Worm (Caenorhabditis elegans) whole organism, L4 larva: ENCODE measurements around the gene F43C1.7.

ENCODE experiments used
- F49E8.2 ChIP-seq: sonication (generic microtip); optimal IDR thresholded peaks from 2 replicates; lab custom pipeline; 2016; ENCODE audit warnings: missing compliant biosample characterization, mild to moderate bottlenecking, missing genetic modification characterization, borderline replicate concordance
- ceh-82 ChIP-seq: sonication (generic microtip); optimal IDR thresholded peaks from 2 replicates; lab custom pipeline; 2017; ENCODE audit warnings: missing biosample characterization, missing genetic modification characterization
- ces-1 ChIP-seq: fragments of 150-350 bp; sonication (generic microtip); optimal IDR thresholded peaks from 4 replicates; lab custom pipeline; 2014; ENCODE audit warnings: missing biosample characterization, missing genetic modification reagents, missing genetic modification characterization
- egl-27 ChIP-seq: sonication (generic microtip); optimal IDR thresholded peaks from 3 replicates; lab custom pipeline; 2017; ENCODE audit warnings: missing biosample characterization, missing genetic modification reagents, missing genetic modification characterization
- fkh-10 ChIP-seq: fragments of 150-350 bp; optimal IDR thresholded peaks from 2 replicates; lab custom pipeline; 2014; ENCODE audit warnings: missing biosample characterization, missing genetic modification reagents, missing genetic modification characterization
- jun-1 ChIP-seq: fragments of 150-350 bp; optimal IDR thresholded peaks from 2 replicates; lab custom pipeline; 2014; ENCODE audit warnings: missing biosample characterization, missing genetic modification reagents, missing genetic modification characterization
- nhr-76 ChIP-seq: fragments of 150-350 bp; optimal IDR thresholded peaks from 2 replicates; lab custom pipeline; 2014; ENCODE audit warnings: missing biosample characterization, missing genetic modification characterization
- nhr-77 ChIP-seq: fragments of 150-350 bp; optimal IDR thresholded peaks from 2 replicates; lab custom pipeline; 2014; ENCODE audit warnings: missing biosample characterization, missing genetic modification characterization
- saeg-2 ChIP-seq: fragments of 200-800 bp; sonication (Bioruptor generic); IDR thresholded peaks from 2 replicates; pipeline ENCODE4 v1.3.6; 2022; ENCODE audit warnings: missing genetic modification reagents, missing genetic modification characterization, missing compliant biosample characterization
- set-16 ChIP-seq: fragments of 200-800 bp; sonication (Bioruptor generic); IDR thresholded peaks from 2 replicates; pipeline ENCODE4 v1.3.6; 2022; ENCODE audit warnings: missing genetic modification reagents, missing genetic modification characterization, missing compliant biosample characterization
- unc-62 ChIP-seq, 3 experiments: fragments of 150-350 bp in 1 of 3; sonication (generic microtip); optimal IDR thresholded peaks in 2 of 3; peaks in 1 of 3; 1 replicate in 1 of 3; 2 replicates in 2 of 3; lab custom pipeline; 2014 to 2017; ENCODE audit warnings: missing biosample characterization in 3 of 3, missing genetic modification characterization in 3 of 3, missing genetic modification reagents in 3 of 3, missing genotype in 1 of 3
- zag-1 ChIP-seq: fragments of 150-350 bp; optimal IDR thresholded peaks from 2 replicates; lab custom pipeline; 2014; ENCODE audit warnings: missing biosample characterization, missing genetic modification characterization

- TF ChIP-seq ceh-82 (no peak), set-16 (no peak), saeg-2 (GFP tag; lab: Robert Waterston, UW) (no peak), ces-1 (GFP tag; lab: Kevin White, UChicago) (no peak), F49E8.2 (tag; lab: Kevin White, UChicago) (no peak), jun-1 (no peak), nhr-76 (tag; lab: Kevin White, UChicago) (no peak), zag-1 (tag; lab: Kevin White, UChicago) (no peak), fkh-10 (GFP tag; lab: Kevin White, UChicago) (no peak), unc-62 (GFP tag; optimal IDR thresholded peaks at IDR 0.05 in 1 of 2; lab: Kevin White, UChicago) (no peak), unc-62 (tag; optimal IDR thresholded peaks at IDR 0.05; lab: Kevin White, UChicago) (no peak), egl-27 (no peak), nhr-77 (no peak)
Measured at ce11 chrIII:4234642-4235295, 7.6 kb downstream of the F43C1.7 start.
